Worm (Caenorhabditis elegans): ENCODE data around the gene mrck-1.

- TF ChIP-seq nhr-11 (tag; optimal IDR thresholded peaks at IDR 0.05) (no peak), nhr-76 (tag; optimal IDR thresholded peaks at IDR 0.05) (no peak), R02D3.7 (tag; optimal IDR thresholded peaks at IDR 0.05) (no peak), ceh-82 (tag; optimal IDR thresholded peaks at IDR 0.05) (no peak), pha-4 (tag; optimal IDR thresholded peaks at IDR 0.05) (no peak), skn-1 (tag; optimal IDR thresholded peaks at IDR 0.05) (no peak), nhr-237 (tag; optimal IDR thresholded peaks at IDR 0.05) (no peak), fkh-10 (GFP tag; optimal IDR thresholded peaks at IDR 0.05) (no peak), lin-15B (tag; optimal IDR thresholded peaks at IDR 0.05) (no peak), tbx-2 (tag; optimal IDR thresholded peaks at IDR 0.05) (no peak), ceh-9 (tag; optimal IDR thresholded peaks at IDR 0.05) (no peak), elt-2 (tag; optimal IDR thresholded peaks at IDR 0.05) (no peak), nhr-12 (tag; optimal IDR thresholded peaks at IDR 0.05) (no peak)
Observed at ce11 chrV:6316632-6317031, 49.5 kb upstream of the mrck-1 start, which contains the start of gene cest-24.
